Worm (Caenorhabditis elegans): ENCODE results near the gene Y45G12C.1.
A peak's percentile ranks its signal among the peaks of the same experiment; 100 is the strongest.

Gene Y45G12C.1

DNA sequence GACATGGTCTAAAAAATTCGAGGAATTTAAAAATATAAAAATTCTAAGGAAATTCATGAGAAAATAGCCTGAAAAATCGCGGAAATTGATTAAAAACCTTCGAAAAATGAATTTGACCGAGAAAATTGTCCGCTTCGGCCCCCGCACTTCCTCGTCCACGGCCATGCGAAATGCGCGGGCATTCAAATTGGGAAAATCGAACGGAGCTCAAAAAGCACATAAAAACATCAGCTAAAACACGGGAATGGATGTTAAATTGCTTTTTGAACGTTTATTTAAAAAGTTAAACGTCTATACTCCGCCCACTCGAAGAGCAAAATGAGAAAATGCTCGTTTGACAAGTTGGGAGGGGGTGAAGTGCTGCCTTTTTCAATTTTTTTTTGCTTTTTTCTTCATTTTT lies 37.6 kb downstream of the Y45G12C.1 start, which contains the start of gene F53E10.6 (continued):
- peak; percentile 20; the same call in 1 of the 2 replicates for TF ChIP-seq nhr-19 (GFP tag; conservative IDR thresholded peaks at IDR 0.05)
- peak; percentile 42 to 56 for TF ChIP-seq lsy-2 (tag; optimal IDR thresholded peaks at IDR 0.05)
- TF ChIP-seq mef-2 (tag; optimal IDR thresholded peaks at IDR 0.05): no peak
- TF ChIP-seq lin-13 (GFP tag; optimal IDR thresholded peaks at IDR 0.05): no peak
- TF ChIP-seq snu-23 (GFP tag; optimal IDR thresholded peaks at IDR 0.05): peak; percentile 39
- no peak for TF ChIP-seq ets-5 (GFP tag; IDR thresholded peaks at IDR 0.05)
- peak; percentile 12 for TF ChIP-seq blmp-1 (tag; optimal IDR thresholded peaks at IDR 0.05)
- TF ChIP-seq zag-1 (tag; optimal IDR thresholded peaks at IDR 0.05): no peak
- peak; percentile 75 to 91 for TF ChIP-seq efl-1 (optimal IDR thresholded peaks at IDR 0.05)
- TF ChIP-seq efl-1 (GFP tag; optimal IDR thresholded peaks at IDR 0.05 in 1 of 2): peak; percentile 91 to 99
- no peak for TF ChIP-seq nhr-11 (tag; optimal IDR thresholded peaks at IDR 0.05)
- no peak for TF ChIP-seq C34B4.2 (tag; optimal IDR thresholded peaks at IDR 0.05)

DNA sequence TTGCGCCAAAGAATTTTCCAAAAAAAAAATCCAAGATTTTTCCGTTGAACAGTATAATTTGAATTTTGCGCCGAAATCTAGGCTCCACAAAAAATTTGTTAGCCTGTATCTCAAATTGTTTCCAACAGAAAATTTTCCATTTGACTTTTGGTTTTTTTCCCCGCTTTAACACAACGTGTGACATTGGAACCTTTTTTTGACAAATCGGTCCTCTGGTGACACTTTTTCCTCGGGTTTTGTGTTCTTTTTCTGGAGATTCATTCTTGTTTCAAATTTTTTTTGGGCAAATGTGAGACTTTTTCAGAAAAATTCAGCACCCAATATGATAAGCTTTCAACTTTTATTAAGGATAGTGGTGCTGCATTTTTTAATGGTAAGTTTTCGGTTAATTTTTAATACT lies 42.9 kb downstream of the Y45G12C.1 start, which contains the start of gene acr-17:
TSS of gene acr-17 (plus strand) at position 301 of the 400 bp plus-strand sequence.
- TF ChIP-seq swsn-7 (tag; optimal IDR thresholded peaks at IDR 0.05): no peak
- TF ChIP-seq aly-2 (tag; optimal IDR thresholded peaks at IDR 0.05): no peak
- TF ChIP-seq unc-98 (GFP tag; IDR thresholded peaks at IDR 0.05): no peak
- no peak for TF ChIP-seq fkh-10 (GFP tag; optimal IDR thresholded peaks at IDR 0.05)
- no peak for TF ChIP-seq nhr-11 (tag; optimal IDR thresholded peaks at IDR 0.05)
- TF ChIP-seq ztf-11 (tag; optimal IDR thresholded peaks at IDR 0.05): no peak
- no peak for TF ChIP-seq hpl-2 (GFP tag; optimal IDR thresholded peaks at IDR 0.05)
- TF ChIP-seq lin-39 (tag; optimal IDR thresholded peaks at IDR 0.05): no peak
- TF ChIP-seq dpl-1 (GFP tag; optimal IDR thresholded peaks at IDR 0.05): no peak
- TF ChIP-seq C04F5.9 (tag; optimal IDR thresholded peaks at IDR 0.05): no peak
- TF ChIP-seq nhr-20 (tag; optimal IDR thresholded peaks at IDR 0.05): no peak
- no peak for TF ChIP-seq C34B4.2 (tag; optimal IDR thresholded peaks at IDR 0.05)
- no peak for TF ChIP-seq dsc-1 (tag; optimal IDR thresholded peaks at IDR 0.05)
- TF ChIP-seq fkh-4 (tag; optimal IDR thresholded peaks at IDR 0.05; ENCODE audit: borderline replicate concordance): no peak
- TF ChIP-seq Y116A8C.19 (tag; optimal IDR thresholded peaks at IDR 0.05; ENCODE audit: borderline replicate concordance): no peak
- TF ChIP-seq irx-1 (tag; optimal IDR thresholded peaks at IDR 0.05): no peak

- no peak for TF ChIP-seq unc-62 (GFP tag; optimal IDR thresholded peaks at IDR 0.05)
- no peak for TF ChIP-seq nhr-47 (tag; optimal IDR thresholded peaks at IDR 0.05)
- TF ChIP-seq nhr-12 (tag; optimal IDR thresholded peaks at IDR 0.05): no peak
- no peak for TF ChIP-seq lin-15B (tag; optimal IDR thresholded peaks at IDR 0.05)
- no peak for TF ChIP-seq mab-9 (GFP tag; IDR thresholded peaks at IDR 0.05)
- TF ChIP-seq efl-1 (optimal IDR thresholded peaks at IDR 0.05): peak; percentile 47 to 58
- peak; percentile 44 to 93 for TF ChIP-seq efl-1 (GFP tag; optimal IDR thresholded peaks at IDR 0.05 in 1 of 2)
- TF ChIP-seq ztf-4 (tag; optimal IDR thresholded peaks at IDR 0.05): no peak
- TF ChIP-seq snu-23 (GFP tag; optimal IDR thresholded peaks at IDR 0.05): peak; percentile 80
- TF ChIP-seq ceh-63 (GFP tag; optimal IDR thresholded peaks at IDR 0.05): no peak
- no peak for TF ChIP-seq nhr-237 (tag; optimal IDR thresholded peaks at IDR 0.05)
- TF ChIP-seq hlh-17 (GFP tag; optimal IDR thresholded peaks at IDR 0.05; ENCODE audit: borderline replicate concordance): no peak
- TF ChIP-seq ceh-88 (GFP tag; IDR thresholded peaks at IDR 0.05): no peak
- TF ChIP-seq lin-39 (tag; optimal IDR thresholded peaks at IDR 0.05): no peak
- no peak for TF ChIP-seq nhr-84 (tag; optimal IDR thresholded peaks at IDR 0.05)
- TF ChIP-seq swsn-7 (tag; optimal IDR thresholded peaks at IDR 0.05): peak; percentile 33
- TF ChIP-seq lir-3 (tag; optimal IDR thresholded peaks at IDR 0.05; ENCODE audit: poor library complexity): no peak
- TF ChIP-seq nhr-90 (tag; optimal IDR thresholded peaks at IDR 0.05; ENCODE audit: poor library complexity): peak; percentile 60
- peak; percentile 82 for TF ChIP-seq lin-14 (GFP tag; optimal IDR thresholded peaks at IDR 0.05)
- no peak for TF ChIP-seq snpc-4 (tag; optimal IDR thresholded peaks at IDR 0.05)
- no peak for TF ChIP-seq C04F5.9 (tag; optimal IDR thresholded peaks at IDR 0.05)
- peak; percentile 94 for TF ChIP-seq nhr-85 (tag)
- no peak for TF ChIP-seq unc-30 (tag; optimal IDR thresholded peaks at IDR 0.05)
- TF ChIP-seq nhr-11 (tag; optimal IDR thresholded peaks at IDR 0.05): no peak
- no peak for TF ChIP-seq ceh-90 (tag; optimal IDR thresholded peaks at IDR 0.05)
- TF ChIP-seq pqm-1 (tag; optimal IDR thresholded peaks at IDR 0.05): no peak
- no peak for TF ChIP-seq C34B4.2 (tag; optimal IDR thresholded peaks at IDR 0.05)
- TF ChIP-seq nhr-77 (tag; optimal IDR thresholded peaks at IDR 0.05): no peak
- TF ChIP-seq zip-4 (GFP tag; optimal IDR thresholded peaks at IDR 0.05): no peak
- TF ChIP-seq fos-1 (tag; optimal IDR thresholded peaks at IDR 0.05): no peak
- peak; percentile 56 for TF ChIP-seq tbx-2 (tag; optimal IDR thresholded peaks at IDR 0.05)
These were observed 49.7 kb downstream of the Y45G12C.1 start, which contains the start of gene F53E10.1 for ce11 chrV:2614986-2615687. F53E10.1 (plus strand) TSS chrV:2615310.

All from whole organism, L1 larva.